Worm (Caenorhabditis elegans) whole organism, L4/young adult: ENCODE data around the gene eppl-1.

Source experiments
- W03F9.2 ChIP-seq: fragments of 150-350 bp; optimal IDR thresholded peaks from 2 replicates; lab custom pipeline; 2014; ENCODE audit warnings: missing biosample characterization, missing genetic modification characterization
- dao-5 ChIP-seq: sonication (generic microtip); optimal IDR thresholded peaks from 2 replicates; lab custom pipeline; 2016; ENCODE audit warnings: missing genotype, missing genetic modification characterization, moderate library complexity, missing compliant biosample characterization
- him-1 ChIP-seq: sonication (generic microtip); optimal IDR thresholded peaks from 2 replicates; lab custom pipeline; 2016; ENCODE audit warnings: missing genotype, missing genetic modification reagents, missing genetic modification characterization, missing compliant biosample characterization

DNA sequence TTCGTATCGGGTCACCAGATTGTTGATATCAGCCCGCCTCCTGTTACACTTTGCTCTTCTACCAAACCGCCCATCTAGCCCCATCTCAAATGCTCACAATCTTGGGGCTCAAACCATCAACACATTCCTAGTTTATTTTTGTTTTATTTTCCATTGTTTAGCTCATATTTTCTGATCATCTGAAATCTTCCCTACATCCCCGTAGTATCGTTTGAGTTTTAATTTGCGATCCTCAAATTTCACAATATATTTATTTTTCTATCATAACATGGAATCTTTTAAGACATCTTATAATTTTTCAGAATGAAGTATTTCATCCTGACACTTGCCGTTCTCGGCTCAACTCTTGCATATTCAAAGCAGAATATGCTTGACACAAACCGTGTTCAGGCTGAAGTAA is 25.3 kb upstream of the eppl-1 start, which contains the start of gene spp-10:
- TF ChIP-seq dao-5 (tag; lab: Kevin White, UChicago) (no peak), him-1 (tag; lab: Kevin White, UChicago) (no peak), W03F9.2 (tag; lab: Kevin White, UChicago) (no peak)
